Fruit fly (Drosophila melanogaster): Measurements from ENCODE around the gene CG13760.
"Not testable (repeated sequence)": the region's sequence is repeated elsewhere in the genome, so short reads cannot be mapped to it uniquely, and the experiment has no call there.

DNA sequence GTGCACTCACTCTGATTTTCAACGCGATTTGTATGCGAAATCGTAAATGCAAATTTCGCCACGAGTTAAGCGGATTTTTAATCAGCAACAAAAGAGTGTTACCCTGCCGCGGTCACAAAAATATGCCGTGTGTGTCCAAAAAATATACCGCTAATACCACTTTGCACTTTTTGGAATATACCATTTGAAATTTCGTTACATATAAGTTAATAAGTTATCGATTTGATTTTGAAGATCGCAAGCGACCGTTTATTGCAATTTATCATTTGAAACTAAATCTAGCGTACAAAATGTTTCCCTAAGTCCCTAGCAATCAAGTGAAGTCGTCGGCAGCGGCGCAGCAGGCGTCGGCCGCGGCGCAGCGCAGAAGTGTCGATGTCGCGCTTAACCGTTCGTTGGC is 24.7 kb upstream of the CG13760 start, which contains the start of gene eIF3g1:
- TF ChIP-seq Neu2 (GFP tag; optimal IDR thresholded peaks at IDR 0.05; ENCODE audit: borderline replicate concordance); Doc3 (GFP tag; IDR thresholded peaks at IDR 0.05; ENCODE audit: partially characterized antibody); Meics (GFP tag; optimal IDR thresholded peaks at IDR 0.05); Sin3A (optimal IDR thresholded peaks at IDR 0.05); psq (GFP tag; optimal IDR thresholded peaks at IDR 0.05); Hmr (GFP tag; optimal IDR thresholded peaks at IDR 0.05); CG7786 (GFP tag; optimal IDR thresholded peaks at IDR 0.05); Blimp-1 (GFP tag; optimal IDR thresholded peaks at IDR 0.05); sens (GFP tag); sens-2 (GFP tag; IDR thresholded peaks at IDR 0.05); Lpt (GFP tag; optimal IDR thresholded peaks at IDR 0.05); Spps (tag; optimal IDR thresholded peaks at IDR 0.05); Myb (GFP tag; optimal IDR thresholded peaks at IDR 0.05): not testable (repeated sequence)

Measured in whole organism, embryonic.